Fruit fly (Drosophila melanogaster): ENCODE data around the gene pins.

- peak; percentile 23 for TF ChIP-seq sv (GFP tag; optimal IDR thresholded peaks at IDR 0.05)
- TF ChIP-seq N (GFP tag; optimal IDR thresholded peaks at IDR 0.05): no peak
- peak; percentile 22 for TF ChIP-seq CG9705 (GFP tag; optimal IDR thresholded peaks at IDR 0.05)
- TF ChIP-seq Rel (GFP tag; optimal IDR thresholded peaks at IDR 0.05): no peak
- no peak for TF ChIP-seq Rel (tag; optimal IDR thresholded peaks at IDR 0.05)
- TF ChIP-seq Dif (GFP tag; optimal IDR thresholded peaks at IDR 0.05; ENCODE audit: partially characterized antibody): no peak
Observed at dm6 chr3R:27556972-27557371, 25.7 kb upstream of the pins start.
